Worm (Caenorhabditis elegans): Measurements from ENCODE around the gene cwf-19L1.

The cwf-19L1 gene

DNA sequence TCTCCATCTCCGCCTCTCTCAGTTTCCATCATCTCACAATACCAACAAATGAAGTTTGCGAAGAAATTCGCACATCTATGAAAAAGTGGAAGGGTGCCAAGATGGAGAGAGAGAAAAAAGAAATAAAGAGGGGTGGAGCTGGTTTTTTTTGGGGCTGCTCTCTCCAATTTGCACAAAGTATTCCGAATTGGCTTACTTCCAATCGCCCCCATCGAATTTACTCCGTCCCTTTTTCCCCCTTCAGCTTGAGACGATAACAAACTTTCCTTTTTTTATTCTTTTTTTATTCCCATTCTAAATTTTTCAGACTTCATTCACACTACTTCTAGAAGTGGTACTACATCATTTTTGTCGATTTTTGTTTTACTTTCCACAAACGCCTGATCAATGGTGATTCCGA is 23.5 kb downstream of the cwf-19L1 start, which contains the start of gene exp-2:
exp-2 (plus strand) TSS at position 301 of the 400 bp plus-strand sequence.
- TF ChIP-seq F13H6.1 (tag; optimal IDR thresholded peaks at IDR 0.05) (no peak), ceh-16 (tag; optimal IDR thresholded peaks at IDR 0.05) (no peak), aly-2 (tag; optimal IDR thresholded peaks at IDR 0.05) (no peak), ama-1 (optimal IDR thresholded peaks at IDR 0.05) (no peak), snpc-4 (tag; optimal IDR thresholded peaks at IDR 0.05) (no peak), sma-3 (GFP tag; optimal IDR thresholded peaks at IDR 0.05) (no peak), nhr-11 (tag; optimal IDR thresholded peaks at IDR 0.05) (no peak), ceh-82 (tag; optimal IDR thresholded peaks at IDR 0.05) (no peak), skn-1 (tag; optimal IDR thresholded peaks at IDR 0.05) (no peak), blmp-1 (tag; optimal IDR thresholded peaks at IDR 0.05; ENCODE audit: insufficient read depth) (no peak), ztf-4 (tag; optimal IDR thresholded peaks at IDR 0.05) (no peak), nhr-77 (tag; optimal IDR thresholded peaks at IDR 0.05) (no peak), nhr-25 (tag; optimal IDR thresholded peaks at IDR 0.05) (no peak), unc-55 (GFP tag; optimal IDR thresholded peaks at IDR 0.05) (no peak), sma-9 (GFP tag; optimal IDR thresholded peaks at IDR 0.05) (no peak), sma-9 (tag; optimal IDR thresholded peaks at IDR 0.05) (no peak)

DNA sequence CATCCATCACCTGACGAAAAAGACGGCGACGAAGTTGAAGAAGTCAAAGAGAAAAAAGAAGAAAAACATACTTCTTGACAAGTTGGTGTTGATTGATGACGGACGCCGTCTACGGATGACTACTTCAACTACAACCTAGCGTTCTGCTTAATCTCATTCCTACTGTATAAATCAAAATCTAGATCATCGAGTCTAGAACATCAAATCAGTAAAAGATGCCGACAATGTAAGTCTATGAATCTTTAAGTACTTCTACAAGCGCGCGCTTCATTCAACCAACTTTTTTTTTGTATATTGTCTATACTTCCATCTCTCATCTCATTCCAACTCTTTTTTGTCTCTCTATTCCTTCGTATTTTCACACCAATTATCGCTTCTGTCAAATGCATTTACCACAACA is 27.8 kb downstream of the cwf-19L1 start:
- TF ChIP-seq ama-1 (optimal IDR thresholded peaks at IDR 0.05): no peak
- TF ChIP-seq peb-1 (tag; optimal IDR thresholded peaks at IDR 0.05): no peak
- TF ChIP-seq blmp-1 (tag; optimal IDR thresholded peaks at IDR 0.05; ENCODE audit: insufficient read depth): no peak
- TF ChIP-seq sma-9 (GFP tag; optimal IDR thresholded peaks at IDR 0.05): no peak
- no peak for TF ChIP-seq sma-9 (tag; optimal IDR thresholded peaks at IDR 0.05)
- no peak for TF ChIP-seq lin-11 (tag; optimal IDR thresholded peaks at IDR 0.05)
- no peak for TF ChIP-seq mbf-1 (tag; optimal IDR thresholded peaks at IDR 0.05)
- TF ChIP-seq fos-1 (tag; optimal IDR thresholded peaks at IDR 0.05): no peak
- TF ChIP-seq gmeb-1 (tag; optimal IDR thresholded peaks at IDR 0.05): no peak
- TF ChIP-seq Y55F3AM.14 (GFP tag; optimal IDR thresholded peaks at IDR 0.05): no peak
- no peak for TF ChIP-seq zag-1 (tag; optimal IDR thresholded peaks at IDR 0.05)
- TF ChIP-seq unc-55 (GFP tag; optimal IDR thresholded peaks at IDR 0.05): no peak

DNA sequence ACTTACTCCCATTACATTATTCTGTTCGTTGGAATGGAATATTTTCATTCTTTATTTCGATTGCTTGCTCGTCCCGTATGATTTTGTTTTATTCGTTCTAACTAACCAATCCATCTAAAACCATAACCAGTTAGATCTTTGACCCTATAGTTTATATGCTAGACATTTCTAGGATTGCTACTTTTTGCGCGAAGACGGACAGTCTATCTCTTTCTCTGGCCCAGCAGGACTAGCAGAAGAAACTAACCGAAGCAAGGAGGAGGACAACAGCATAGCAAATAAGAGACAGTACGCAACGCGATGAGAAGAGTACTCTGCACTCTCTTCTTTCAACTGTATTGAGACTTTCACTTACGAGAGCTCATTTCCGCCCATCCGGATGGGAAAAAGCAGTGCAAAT is 30.5 kb downstream of the cwf-19L1 start:
- TF ChIP-seq ama-1 (optimal IDR thresholded peaks at IDR 0.05) (no peak), aly-2 (tag; optimal IDR thresholded peaks at IDR 0.05) (no peak), ztf-4 (tag; optimal IDR thresholded peaks at IDR 0.05) (no peak)
